Fruit fly (Drosophila melanogaster): ENCODE measurements around the gene Nuf2.
A peak's percentile ranks its signal among the peaks of the same experiment; 100 is the strongest.

The Nuf2 gene

dm6 chr2L:7056189-7056926 is 9.3 kb downstream of the Nuf2 start, which contains the start of gene Mnn1 (continued):
- TF ChIP-seq CG8359 (GFP tag; optimal IDR thresholded peaks at IDR 0.05; ENCODE audit: borderline replicate concordance): no peak
- TF ChIP-seq sqz (GFP tag; optimal IDR thresholded peaks at IDR 0.05): peak; percentile 93
- peak; percentile 79 for TF ChIP-seq CG7987 (GFP tag; optimal IDR thresholded peaks at IDR 0.05)
- TF ChIP-seq CG34376 (GFP tag; optimal IDR thresholded peaks at IDR 0.05): peak; percentile 65
- TF ChIP-seq CG32532 (GFP tag; IDR thresholded peaks at IDR 0.05): peak; percentile 34; the same call in 1 of the 2 replicates
- TF ChIP-seq CG30020 (tag; optimal IDR thresholded peaks at IDR 0.05): no peak
- peak; percentile 43 for TF ChIP-seq Antp (GFP tag; optimal IDR thresholded peaks at IDR 0.05)
- no peak for TF ChIP-seq CG1792 (GFP tag; optimal IDR thresholded peaks at IDR 0.05)
- 0 out of 2 replicates have a peak, but pooled peaks have one; percentile 38 for TF ChIP-seq Atf6 (GFP tag; IDR thresholded peaks at IDR 0.05)
- TF ChIP-seq CG4854 (GFP tag; optimal IDR thresholded peaks at IDR 0.05): peak; percentile 37
- TF ChIP-seq disco-r (GFP tag; optimal IDR thresholded peaks at IDR 0.05): no peak
- TF ChIP-seq Sin3A (optimal IDR thresholded peaks at IDR 0.05): peak; percentile 84
- TF ChIP-seq sug (tag; optimal IDR thresholded peaks at IDR 0.05): peak; percentile 79
- no peak for TF ChIP-seq CG7372 (GFP tag; IDR thresholded peaks at IDR 0.05)
- TF ChIP-seq CG13894 (tag; optimal IDR thresholded peaks at IDR 0.05): no peak
- peak; percentile 53 for TF ChIP-seq Dad (GFP tag; optimal IDR thresholded peaks at IDR 0.05)
- TF ChIP-seq sr (GFP tag; IDR thresholded peaks at IDR 0.05): no peak
- TF ChIP-seq CG18619 (GFP tag; optimal IDR thresholded peaks at IDR 0.05): no peak
- TF ChIP-seq vnd (GFP tag; IDR thresholded peaks at IDR 0.05; ENCODE audit: partially characterized antibody): no peak
- peak; percentile 49 for TF ChIP-seq gro (GFP tag; optimal IDR thresholded peaks at IDR 0.05)
- TF ChIP-seq gsb-n (tag; optimal IDR thresholded peaks at IDR 0.05): no peak
- no peak for TF ChIP-seq sens-2 (GFP tag; IDR thresholded peaks at IDR 0.05)
- TF ChIP-seq tup (GFP tag; optimal IDR thresholded peaks at IDR 0.05): no peak
- TF ChIP-seq Side (GFP tag; optimal IDR thresholded peaks at IDR 0.05): peak; percentile 27
- TF ChIP-seq prd (optimal IDR thresholded peaks at IDR 0.05): no peak
- TF ChIP-seq prd (GFP tag; IDR thresholded peaks at IDR 0.05): peak; percentile 8; the same call in 1 of the 3 replicates
- no peak for TF ChIP-seq Nf-YA (GFP tag; IDR thresholded peaks at IDR 0.05)
- TF ChIP-seq Asciz (GFP tag; optimal IDR thresholded peaks at IDR 0.05): no peak
- no peak for TF ChIP-seq oc (tag; optimal IDR thresholded peaks at IDR 0.05)
- peak; percentile 73 for TF ChIP-seq nmo (GFP tag; optimal IDR thresholded peaks at IDR 0.05)
- peak; percentile 51; the same call in 2 of the 3 replicates for TF ChIP-seq Dbx (GFP tag; IDR thresholded peaks at IDR 0.05)
- TF ChIP-seq Adf1 (GFP tag; IDR thresholded peaks at IDR 0.05): no peak
- peak; percentile 54 for TF ChIP-seq Sry-δ (GFP tag; optimal IDR thresholded peaks at IDR 0.05)
- no peak for TF ChIP-seq CG1602 (GFP tag; optimal IDR thresholded peaks at IDR 0.05)
- TF ChIP-seq CG17186 (GFP tag; optimal IDR thresholded peaks at IDR 0.05): peak; percentile 66
- TF ChIP-seq ara (GFP tag; IDR thresholded peaks at IDR 0.05): no peak
- peak; percentile 89 for TF ChIP-seq CG1603 (tag; optimal IDR thresholded peaks at IDR 0.05)
- peak; percentile 44 for TF ChIP-seq CG6254 (GFP tag; optimal IDR thresholded peaks at IDR 0.05)
- TF ChIP-seq CG7928 (GFP tag; optimal IDR thresholded peaks at IDR 0.05): no peak
- no peak for TF ChIP-seq Eip74EF (GFP tag; optimal IDR thresholded peaks at IDR 0.05)
- TF ChIP-seq ATbp (GFP tag; optimal IDR thresholded peaks at IDR 0.05): no peak
- peak; percentile 39 for TF ChIP-seq Fer3 (tag; optimal IDR thresholded peaks at IDR 0.05)
- no peak for TF ChIP-seq CG10321 (GFP tag; IDR thresholded peaks at IDR 0.05)
- TF ChIP-seq toy (GFP tag; IDR thresholded peaks at IDR 0.05): no peak
- TF ChIP-seq D (optimal IDR thresholded peaks at IDR 0.05): peak; percentile 86
- no peak for TF ChIP-seq D (GFP tag; optimal IDR thresholded peaks at IDR 0.05)
- TF ChIP-seq CG9609 (GFP tag; optimal IDR thresholded peaks at IDR 0.05): peak; percentile 34
- TF ChIP-seq CG10431 (GFP tag; optimal IDR thresholded peaks at IDR 0.05): no peak
- TF ChIP-seq CG8765 (GFP tag; IDR thresholded peaks at IDR 0.05): no peak
- TF ChIP-seq CG10366 (GFP tag; IDR thresholded peaks at IDR 0.05): no peak

Data from whole organism, embryonic.